Worm (Caenorhabditis elegans) whole organism, L2 larva: ENCODE data around the gene C39B5.2.

Experiments
- ZK546.5 ChIP-seq: sonication (generic microtip); optimal IDR thresholded peaks from 2 replicates; lab custom pipeline; 2017; ENCODE audit warnings: missing biosample characterization, missing genetic modification characterization
- egl-27 ChIP-seq: sonication (generic microtip); optimal IDR thresholded peaks from 3 replicates; lab custom pipeline; 2017; ENCODE audit warnings: missing biosample characterization, missing genetic modification reagents, missing genetic modification characterization
- lin-39 ChIP-seq: fragments of 150-350 bp; optimal IDR thresholded peaks from 2 replicates; lab custom pipeline; 2014; ENCODE audit warnings: missing biosample characterization, missing genetic modification reagents, missing genetic modification characterization
- mab-5 ChIP-seq: fragments of 150-350 bp; optimal IDR thresholded peaks from 2 replicates; lab custom pipeline; 2014; ENCODE audit warnings: missing biosample characterization, missing genetic modification characterization
- mdl-1 ChIP-seq, 2 experiments: fragments of 150-350 bp in 1 of 2; sonication (generic microtip) in 1 of 2; optimal IDR thresholded peaks; 2 replicates each; lab custom pipeline; 2017; ENCODE audit warnings: missing biosample characterization in 2 of 2, missing genetic modification characterization in 2 of 2
- nhr-12 ChIP-seq: fragments of 150-350 bp; optimal IDR thresholded peaks from 2 replicates; lab custom pipeline; 2014; ENCODE audit warnings: missing biosample characterization, missing genetic modification characterization
- nhr-25 ChIP-seq: fragments of 150-350 bp; sonication (generic microtip); optimal IDR thresholded peaks from 3 replicates; lab custom pipeline; 2014; ENCODE audit warnings: missing biosample characterization, missing genetic modification characterization
- nhr-77 ChIP-seq: fragments of 150-350 bp; optimal IDR thresholded peaks from 2 replicates; lab custom pipeline; 2014; ENCODE audit warnings: missing biosample characterization, missing genetic modification characterization
- unc-39 ChIP-seq: fragments of 150-350 bp; optimal IDR thresholded peaks from 2 replicates; lab custom pipeline; 2014; ENCODE audit warnings: missing biosample characterization, missing genetic modification characterization
- unc-55 ChIP-seq: fragments of 150-350 bp; sonication (generic microtip); optimal IDR thresholded peaks from 3 replicates; lab custom pipeline; 2014; ENCODE audit warnings: missing biosample characterization, missing genetic modification reagents, missing genetic modification characterization
- zag-1 ChIP-seq: fragments of 150-350 bp; optimal IDR thresholded peaks from 2 replicates; lab custom pipeline; 2014; ENCODE audit warnings: missing biosample characterization, missing genetic modification characterization

- TF ChIP-seq unc-39 (tag; lab: Kevin White, UChicago) (no peak), nhr-77 (no peak), ZK546.5 (tag; lab: Kevin White, UChicago) (no peak), egl-27 (no peak), nhr-12 (tag; lab: Kevin White, UChicago) (no peak), mdl-1 (tag; optimal IDR thresholded peaks at IDR 0.05; lab: Kevin White, UChicago) (no peak), lin-39 (no peak), mab-5 (no peak), unc-55 (GFP tag; lab: Kevin White, UChicago) (no peak), zag-1 (no peak), nhr-25 (no peak)
Measured at ce11 chrIII:2255522-2255921, 20.8 kb downstream of the C39B5.2 start, which contains the start of gene fbxa-71.
